Worm (Caenorhabditis elegans): ENCODE data around the gene F20D6.8.

ce11 chrV:8206931-8207330 lies 38.9 kb upstream of the F20D6.8 start, which contains the start of gene timp-1:
- TF ChIP-seq spr-3 (GFP tag; optimal IDR thresholded peaks at IDR 0.05) (no peak), saeg-2 (GFP tag; IDR thresholded peaks at IDR 0.05) (no peak), lin-13 (GFP tag; optimal IDR thresholded peaks at IDR 0.05) (no peak)

Measured in whole organism, L4 larva.